Worm (Caenorhabditis elegans) whole organism, L1 larva: ENCODE data around the gene F25B4.4.
"Not testable (repeated sequence)": the region's sequence is repeated elsewhere in the genome, so short reads cannot be mapped to it uniquely, and the experiment has no call there.

Experiments
- alr-1 ChIP-seq: fragments of 200-800 bp; sonication (Bioruptor generic); optimal IDR thresholded peaks from 2 replicates; lab custom pipeline; 2018; ENCODE audit warnings: borderline replicate concordance, mild to moderate bottlenecking, missing genetic modification characterization, missing compliant biosample characterization
- ama-1 ChIP-seq: fragments of 150-350 bp; optimal IDR thresholded peaks from 2 replicates; lab custom pipeline; 2014
- ceh-63 ChIP-seq: fragments of 200-800 bp; sonication (Bioruptor generic); optimal IDR thresholded peaks from 2 replicates; lab custom pipeline; 2018; ENCODE audit warnings: mild to moderate bottlenecking, missing genetic modification characterization, missing compliant biosample characterization
- ceh-8 ChIP-seq: fragments of 200-800 bp; sonication (Bioruptor generic); optimal IDR thresholded peaks from 2 replicates; lab custom pipeline; 2018; ENCODE audit warnings: mild to moderate bottlenecking, missing genetic modification characterization, moderate library complexity, missing compliant biosample characterization
- ceh-82 ChIP-seq, 3 experiments: fragments of 150-350 bp in 1 of 3; sonication (generic microtip) in 2 of 3; optimal IDR thresholded peaks; 2 replicates each; lab custom pipeline; 2014 to 2017; ENCODE audit warnings: missing biosample characterization in 3 of 3, missing genetic modification characterization in 3 of 3
- ceh-90 ChIP-seq: sonication (generic microtip); optimal IDR thresholded peaks from 2 replicates; lab custom pipeline; 2016; ENCODE audit warnings: missing genetic modification characterization, missing compliant biosample characterization
- ces-1 ChIP-seq: fragments of 150-350 bp; optimal IDR thresholded peaks from 2 replicates; lab custom pipeline; 2014; ENCODE audit warnings: missing biosample characterization, missing genetic modification reagents, missing genetic modification characterization
- efl-1 ChIP-seq, 4 experiments: fragments of 150-350 bp; optimal IDR thresholded peaks in 3 of 4; peaks in 1 of 4; 1 replicate in 1 of 4; 2 replicates in 3 of 4; lab custom pipeline; 2014; ENCODE audit warnings: missing biosample characterization in 2 of 4, missing genetic modification characterization in 2 of 4, missing genetic modification reagents in 2 of 4
- elt-2 ChIP-seq: sonication (generic microtip); optimal IDR thresholded peaks from 2 replicates; lab custom pipeline; 2016; ENCODE audit warnings: missing genetic modification characterization, mild to moderate bottlenecking, inconsistent platforms, missing compliant biosample characterization, missing genetic modification reagents
- elt-3 ChIP-seq, 6 experiments: fragments of 150-350 bp in 1 of 6; sonication (generic microtip); optimal IDR thresholded peaks; 2 replicates each; lab custom pipeline; 2017 to 2018; ENCODE audit warnings: missing biosample characterization in 6 of 6, missing genetic modification characterization in 6 of 6, inconsistent platforms in 1 of 6
- fkh-10 ChIP-seq: sonication (generic microtip); optimal IDR thresholded peaks from 2 replicates; lab custom pipeline; 2017; ENCODE audit warnings: missing biosample characterization, missing genetic modification reagents, missing genetic modification characterization
- fkh-4 ChIP-seq: sonication (generic microtip); optimal IDR thresholded peaks from 2 replicates; lab custom pipeline; 2016; ENCODE audit warnings: missing compliant biosample characterization, missing genetic modification characterization, borderline replicate concordance
- grh-1 ChIP-seq: fragments of 200-800 bp; sonication (Bioruptor generic); IDR thresholded peaks from 2 replicates; pipeline ENCODE4 v1.3.6; 2022; ENCODE audit warnings: missing genetic modification reagents, missing genetic modification characterization, missing compliant biosample characterization
- hlh-17 ChIP-seq: fragments of 200-800 bp; sonication (Bioruptor generic); optimal IDR thresholded peaks from 2 replicates; lab custom pipeline; 2018; ENCODE audit warnings: missing genetic modification characterization, mild to moderate bottlenecking, missing compliant biosample characterization, moderate library complexity, borderline replicate concordance
- hlh-4 ChIP-seq: sonication (generic microtip); optimal IDR thresholded peaks from 2 replicates; lab custom pipeline; 2016; ENCODE audit warnings: mild to moderate bottlenecking, missing genetic modification characterization, missing compliant biosample characterization
- irx-1 ChIP-seq: sonication (generic microtip); optimal IDR thresholded peaks from 2 replicates; lab custom pipeline; 2016; ENCODE audit warnings: missing genetic modification characterization, missing compliant biosample characterization
- lin-13 ChIP-seq: fragments of 150-350 bp; optimal IDR thresholded peaks from 2 replicates; lab custom pipeline; 2014; ENCODE audit warnings: missing biosample characterization, missing genetic modification reagents, missing genetic modification characterization
- lin-35 ChIP-seq, 2 experiments: fragments of 150-350 bp; optimal IDR thresholded peaks; 2 replicates each; lab custom pipeline; 2014; ENCODE audit warnings: missing biosample characterization in 2 of 2, missing genetic modification characterization in 2 of 2, missing genetic modification reagents in 2 of 2
- lir-3 ChIP-seq: sonication (generic microtip); optimal IDR thresholded peaks from 2 replicates; lab custom pipeline; 2016; ENCODE audit warnings: mild to moderate bottlenecking, missing genetic modification characterization, moderate library complexity, missing compliant biosample characterization; ENCODE audit not compliant: poor library complexity
- lsy-2 ChIP-seq, 2 experiments: fragments of 150-350 bp; optimal IDR thresholded peaks; 2 replicates each; lab custom pipeline; 2014; ENCODE audit warnings: missing biosample characterization in 2 of 2, missing genetic modification characterization in 2 of 2
- nhr-11 ChIP-seq: fragments of 150-350 bp; optimal IDR thresholded peaks from 2 replicates; lab custom pipeline; 2014; ENCODE audit warnings: missing biosample characterization, missing genetic modification characterization
- nhr-12 ChIP-seq: sonication (generic microtip); optimal IDR thresholded peaks from 2 replicates; lab custom pipeline; 2017; ENCODE audit warnings: missing biosample characterization, missing genetic modification characterization
- nhr-237 ChIP-seq: fragments of 150-350 bp; optimal IDR thresholded peaks from 2 replicates; lab custom pipeline; 2014; ENCODE audit warnings: missing biosample characterization, missing genetic modification characterization
- nhr-47 ChIP-seq: sonication (generic microtip); optimal IDR thresholded peaks from 2 replicates; lab custom pipeline; 2016; ENCODE audit warnings: mild to moderate bottlenecking, missing genetic modification characterization, moderate library complexity, missing compliant biosample characterization
- nhr-76 ChIP-seq: sonication (generic microtip); optimal IDR thresholded peaks from 2 replicates; lab custom pipeline; 2017; ENCODE audit warnings: missing biosample characterization, missing genetic modification characterization
- nhr-77 ChIP-seq: fragments of 150-350 bp; optimal IDR thresholded peaks from 2 replicates; lab custom pipeline; 2014; ENCODE audit warnings: missing biosample characterization, missing genetic modification characterization
- nhr-85 ChIP-seq: sonication (generic microtip); peaks from one replicate; lab custom pipeline; 2016; ENCODE audit warnings: missing genetic modification characterization, inconsistent platforms, missing compliant biosample characterization
- nhr-90 ChIP-seq: sonication (generic microtip); optimal IDR thresholded peaks from 2 replicates; lab custom pipeline; 2016; ENCODE audit warnings: mild to moderate bottlenecking, missing genetic modification characterization, missing compliant biosample characterization; ENCODE audit not compliant: poor library complexity
- pag-3 ChIP-seq: sonication (generic microtip); optimal IDR thresholded peaks from 2 replicates; lab custom pipeline; 2017; ENCODE audit warnings: missing genetic modification characterization, mild to moderate bottlenecking, missing compliant biosample characterization, antibody characterized with exemption, borderline replicate concordance; ENCODE audit not compliant: insufficient read depth
- pqm-1 ChIP-seq: sonication (generic microtip); optimal IDR thresholded peaks from 3 replicates; lab custom pipeline; 2017; ENCODE audit warnings: missing biosample characterization, missing genetic modification characterization
- rnt-1 ChIP-seq: sonication (generic microtip); optimal IDR thresholded peaks from 2 replicates; lab custom pipeline; 2016; ENCODE audit warnings: mild to moderate bottlenecking, missing genetic modification characterization, moderate library complexity, missing compliant biosample characterization
- skn-1 ChIP-seq: fragments of 150-350 bp; optimal IDR thresholded peaks from 2 replicates; lab custom pipeline; 2014; ENCODE audit warnings: missing biosample characterization, missing genetic modification characterization
- snu-23 ChIP-seq: sonication (generic microtip); optimal IDR thresholded peaks from 2 replicates; lab custom pipeline; 2016; ENCODE audit warnings: missing genetic modification characterization, missing compliant biosample characterization
- sptf-1 ChIP-seq: fragments of 150-350 bp; optimal IDR thresholded peaks from 2 replicates; lab custom pipeline; 2014; ENCODE audit warnings: missing biosample characterization, missing genetic modification characterization
- sup-37 ChIP-seq: fragments of 200-800 bp; sonication (Bioruptor generic); optimal IDR thresholded peaks from 2 replicates; lab custom pipeline; 2018; ENCODE audit warnings: mild to moderate bottlenecking, missing genetic modification characterization, missing compliant biosample characterization
- tbx-2 ChIP-seq: sonication (generic microtip); optimal IDR thresholded peaks from 2 replicates; lab custom pipeline; 2016; ENCODE audit warnings: missing genetic modification characterization, missing compliant biosample characterization
- unc-130 ChIP-seq: fragments of 150-350 bp; optimal IDR thresholded peaks from 2 replicates; lab custom pipeline; 2017; ENCODE audit warnings: missing biosample characterization, missing genetic modification characterization, inconsistent platforms
- vab-15 ChIP-seq: sonication (generic microtip); optimal IDR thresholded peaks from 2 replicates; lab custom pipeline; 2017; ENCODE audit warnings: missing genotype, mild to moderate bottlenecking, missing genetic modification characterization, missing compliant biosample characterization
- zag-1 ChIP-seq: fragments of 150-350 bp; optimal IDR thresholded peaks from 2 replicates; lab custom pipeline; 2014; ENCODE audit warnings: missing biosample characterization, missing genetic modification characterization
- ztf-11 ChIP-seq, 2 experiments: sonication (generic microtip); optimal IDR thresholded peaks; 2 replicates each; lab custom pipeline; 2016 to 2017; ENCODE audit warnings: missing genetic modification characterization in 2 of 2, missing biosample characterization in 1 of 2, missing compliant biosample characterization in 1 of 2

F25B4.4 gene

DNA sequence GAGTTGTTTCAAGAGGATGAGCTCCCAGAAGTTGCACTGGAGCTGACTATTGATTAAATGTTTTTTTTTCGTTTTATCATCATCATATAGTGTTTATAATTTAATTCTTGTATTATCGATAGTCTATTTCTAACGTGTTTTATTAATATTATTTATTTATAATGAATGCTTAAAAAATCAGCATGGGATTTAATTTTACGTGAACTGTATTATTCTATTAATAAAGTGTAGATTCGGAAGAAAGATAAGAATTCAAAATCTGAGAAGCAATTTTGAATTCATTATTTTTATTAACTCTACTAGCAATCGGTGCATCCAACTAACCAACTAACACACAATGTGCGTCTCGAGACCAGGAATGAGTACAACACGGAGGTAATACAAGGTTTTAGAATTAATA, 21.4 kb upstream of the F25B4.4 start, which contains the start of gene C14C11.1:
TSS of gene C14C11.1 (plus strand) at position 301 of the 400 bp plus-strand sequence.
- not testable (repeated sequence) for TF ChIP-seq unc-130; lir-3 (tag; lab: Kevin White, UChicago); ama-1 (lab: Kevin White, UChicago)
- TF ChIP-seq, all 84 proteins: peak for 0; not testable (repeated sequence) for 84

- TF ChIP-seq elt-3 (tag; optimal IDR thresholded peaks at IDR 0.05; lab: Kevin White, UChicago) (no peak), efl-1 (optimal IDR thresholded peaks at IDR 0.05; lab: Kevin White, UChicago) (no peak), efl-1 (GFP tag; optimal IDR thresholded peaks at IDR 0.05 in 1 of 2; lab: Kevin White, UChicago) (no peak), elt-2 (tag; lab: Kevin White, UChicago) (no peak), lsy-2 (tag; optimal IDR thresholded peaks at IDR 0.05; lab: Kevin White, UChicago) (no peak), nhr-237 (tag; lab: Kevin White, UChicago) (no peak), ces-1 (no peak), irx-1 (tag; lab: Kevin White, UChicago) (no peak)
These were observed 18.5 kb upstream of the F25B4.4 start, which contains the start of gene C14C11.7 for ce11 chrV:5666036-5666729. TSS of gene C14C11.7 (minus strand) at chrV:5666086.

DNA sequence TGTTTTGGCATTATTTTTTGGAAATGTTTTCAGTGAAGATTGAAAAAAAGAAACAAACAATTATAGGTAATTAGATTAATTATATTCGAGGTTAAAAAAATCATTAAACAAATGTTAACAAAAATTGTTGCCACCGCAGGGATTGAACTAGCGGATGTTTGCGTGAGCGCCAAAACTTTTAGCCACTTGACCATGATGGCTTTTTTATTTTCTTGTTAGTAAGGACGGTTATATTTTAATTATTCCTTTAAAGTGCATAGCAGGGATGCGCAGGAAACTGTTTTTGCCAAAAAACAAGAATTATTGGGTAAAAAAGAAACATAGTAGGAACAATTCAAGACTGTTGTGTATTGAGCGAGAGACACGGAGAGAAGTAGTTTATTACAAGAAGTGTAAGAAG, 17.3 kb upstream of the F25B4.4 start:
- TF ChIP-seq skn-1 (tag; lab: Kevin White, UChicago), result no peak
- no peak for TF ChIP-seq elt-2 (tag; lab: Kevin White, UChicago)
- TF ChIP-seq lin-35 (GFP tag; optimal IDR thresholded peaks at IDR 0.05; lab: Kevin White, UChicago), result peak in 1 of 2 experiments; percentile 3
- TF ChIP-seq ceh-90 (tag; lab: Kevin White, UChicago), result no peak
- TF ChIP-seq nhr-90 (tag; lab: Kevin White, UChicago), result peak; percentile 59
- no peak for TF ChIP-seq alr-1
- TF ChIP-seq elt-3 (tag; optimal IDR thresholded peaks at IDR 0.05; lab: Kevin White, UChicago), result no peak
- TF ChIP-seq sup-37 (GFP tag; lab: Kevin White, UChicago), result no peak
- TF ChIP-seq nhr-47 (tag; lab: Kevin White, UChicago), result peak; percentile 36
- no peak for TF ChIP-seq nhr-12 (tag; lab: Kevin White, UChicago)
- no peak for TF ChIP-seq nhr-76 (tag; lab: Kevin White, UChicago)
- TF ChIP-seq hlh-4 (tag; lab: Kevin White, UChicago), result no peak
- no peak for TF ChIP-seq pag-3 (tag; lab: Kevin White, UChicago)
- no peak for TF ChIP-seq sptf-1
- no peak for TF ChIP-seq ceh-82 (tag; optimal IDR thresholded peaks at IDR 0.05; lab: Kevin White, UChicago)
- no peak for TF ChIP-seq fkh-4
- 0 out of 2 replicates have a peak, but pooled peaks have one; percentile 17 for TF ChIP-seq grh-1 (GFP tag; lab: Robert Waterston, UW)
- no peak for TF ChIP-seq fkh-10 (GFP tag; lab: Kevin White, UChicago)
- peak; percentile 68 for TF ChIP-seq nhr-85
- no peak for TF ChIP-seq hlh-17 (GFP tag; lab: Kevin White, UChicago)
- TF ChIP-seq pqm-1 (tag; lab: Kevin White, UChicago), result no peak
- no peak for TF ChIP-seq ztf-11 (tag; optimal IDR thresholded peaks at IDR 0.05; lab: Kevin White, UChicago)
- no peak for TF ChIP-seq ceh-8 (GFP tag; lab: Kevin White, UChicago)
- no peak for TF ChIP-seq ceh-63
- no peak for TF ChIP-seq rnt-1 (tag; lab: Kevin White, UChicago)
- TF ChIP-seq snu-23 (GFP tag; lab: Kevin White, UChicago), result no peak
- TF ChIP-seq lin-13 (GFP tag; lab: Kevin White, UChicago), result no peak
- no peak for TF ChIP-seq nhr-77
- no peak for TF ChIP-seq tbx-2 (tag; lab: Kevin White, UChicago)
- no peak for TF ChIP-seq nhr-11
- no peak for TF ChIP-seq vab-15 (tag; lab: Kevin White, UChicago)
- no peak for TF ChIP-seq efl-1 (optimal IDR thresholded peaks at IDR 0.05; lab: Kevin White, UChicago)
- peak in 1 of 2 experiments; percentile 92 for TF ChIP-seq efl-1 (GFP tag; optimal IDR thresholded peaks at IDR 0.05 in 1 of 2; lab: Kevin White, UChicago)
- no peak for TF ChIP-seq zag-1 (tag; lab: Kevin White, UChicago)
- TF ChIP-seq, all 84 proteins: peak for 6
